Fruit fly (Drosophila melanogaster) whole organism, pupa: Measurements from ENCODE around the gene CG17197.

Source experiments
- CG14655 ChIP-seq: fragments of 200-800 bp; sonication (Bioruptor generic); optimal IDR thresholded peaks from 3 replicates; lab custom pipeline; 2017; ENCODE audit warnings: mild to moderate bottlenecking, missing biosample characterization, missing genetic modification reagents, missing genetic modification characterization
- CG9948 ChIP-seq: fragments of 200-800 bp; sonication (Bioruptor generic); optimal IDR thresholded peaks from 2 replicates; lab custom pipeline; 2018; ENCODE audit warnings: missing biosample characterization, mild to moderate bottlenecking, missing genetic modification characterization, moderate library complexity
- Pif1B ChIP-seq: fragments of 200-800 bp; sonication (Bioruptor generic); optimal IDR thresholded peaks from 3 replicates; lab custom pipeline; 2016; ENCODE audit warnings: missing biosample characterization, missing genetic modification characterization

dm6 chr3R:25753798-25754197 lies 21.4 kb downstream of the CG17197 start:
- TF ChIP-seq CG14655 (GFP tag; lab: Kevin White, UChicago) (no peak), CG9948 (tag; lab: Kevin White, UChicago) (no peak), Pif1B (GFP tag; lab: Kevin White, UChicago) (no peak)
